Worm (Caenorhabditis elegans) whole organism, L4 larva: Measurements from ENCODE around the gene Y44A6D.7.
A peak's percentile ranks its signal among the peaks of the same experiment; 100 is the strongest.

Experiments used
- Y75B8A.6 ChIP-seq: fragments of 200-800 bp; sonication (Bioruptor generic); IDR thresholded peaks from 2 replicates; pipeline ENCODE4 v1.3.6; 2022; ENCODE audit warnings: missing genetic modification reagents, missing genetic modification characterization, missing compliant biosample characterization
- ZK337.2 ChIP-seq: fragments of 200-800 bp; sonication (Bioruptor generic); IDR thresholded peaks from 2 replicates; pipeline ENCODE4 v1.3.6; 2022; ENCODE audit warnings: missing genetic modification reagents, missing genetic modification characterization, missing compliant biosample characterization
- aha-1 ChIP-seq: fragments of 150-350 bp; peaks from one replicate; lab custom pipeline; 2014; ENCODE audit warnings: missing biosample characterization, missing genetic modification characterization
- ama-1 ChIP-seq: fragments of 150-350 bp; optimal IDR thresholded peaks from 2 replicates; lab custom pipeline; 2014; ENCODE audit warnings: inconsistent platforms, mixed read lengths
- arid-1 ChIP-seq: fragments of 200-800 bp; sonication (Bioruptor generic); conservative IDR thresholded peaks from 2 replicates; pipeline ENCODE4 v1.3.6; 2022; ENCODE audit warnings: missing genetic modification reagents, missing genetic modification characterization, missing compliant biosample characterization
- attf-4 ChIP-seq: sonication (generic microtip); optimal IDR thresholded peaks from 3 replicates; lab custom pipeline; 2017; ENCODE audit warnings: missing biosample characterization, missing genetic modification characterization
- ceh-28 ChIP-seq: fragments of 150-350 bp; optimal IDR thresholded peaks from 2 replicates; lab custom pipeline; 2014; ENCODE audit warnings: missing biosample characterization, missing genetic modification reagents, missing genetic modification characterization
- ceh-32 ChIP-seq: sonication (generic microtip); optimal IDR thresholded peaks from 2 replicates; lab custom pipeline; 2016; ENCODE audit warnings: mild to moderate bottlenecking, missing genetic modification characterization, missing compliant biosample characterization; ENCODE audit not compliant: poor library complexity
- ceh-82 ChIP-seq: sonication (generic microtip); optimal IDR thresholded peaks from 2 replicates; lab custom pipeline; 2017; ENCODE audit warnings: missing biosample characterization, missing genetic modification characterization
- daf-16 ChIP-seq, 3 experiments: sonication (generic microtip); optimal IDR thresholded peaks; 2 replicates each; lab custom pipeline; 2016 to 2017; ENCODE audit warnings: missing genetic modification characterization in 3 of 3, missing genetic modification reagents in 3 of 3, mild to moderate bottlenecking in 2 of 3, missing compliant biosample characterization in 2 of 3, missing biosample characterization in 1 of 3, moderate library complexity in 1 of 3
- daf-19 ChIP-seq: fragments of 200-800 bp; sonication (Bioruptor generic); conservative IDR thresholded peaks from 2 replicates; pipeline ENCODE4 v1.3.6; 2022; ENCODE audit warnings: missing genetic modification characterization, missing compliant biosample characterization
- daf-8 ChIP-seq: fragments of 200-800 bp; sonication (Bioruptor generic); IDR thresholded peaks from 2 replicates; pipeline ENCODE4 v1.3.6; 2022; ENCODE audit warnings: missing genetic modification characterization, missing compliant biosample characterization
- dmd-8 ChIP-seq: fragments of 200-800 bp; sonication (Bioruptor generic); IDR thresholded peaks from 2 replicates; pipeline ENCODE4 v1.3.6; 2022; ENCODE audit warnings: missing genetic modification characterization, missing compliant biosample characterization
- dmd-9 ChIP-seq: fragments of 200-800 bp; sonication (Bioruptor generic); IDR thresholded peaks from 2 replicates; pipeline ENCODE4 v1.3.6; 2022; ENCODE audit warnings: missing genetic modification reagents, missing genetic modification characterization, missing compliant biosample characterization
- duxl-1 ChIP-seq: sonication (generic microtip); optimal IDR thresholded peaks from 2 replicates; lab custom pipeline; 2016; ENCODE audit warnings: mild to moderate bottlenecking, missing genetic modification characterization, moderate library complexity, missing compliant biosample characterization; ENCODE audit not compliant: poor library complexity
- dve-1 ChIP-seq: sonication (generic microtip); optimal IDR thresholded peaks from 2 replicates; lab custom pipeline; 2017; ENCODE audit warnings: antibody characterized with exemption, mild to moderate bottlenecking, missing genetic modification characterization, missing compliant biosample characterization; ENCODE audit not compliant: insufficient read depth
- egl-27 ChIP-seq: sonication (generic microtip); optimal IDR thresholded peaks from 3 replicates; lab custom pipeline; 2017; ENCODE audit warnings: missing biosample characterization, missing genetic modification reagents, missing genetic modification characterization
- hif-1 ChIP-seq, 2 experiments: sonication (generic microtip); optimal IDR thresholded peaks; 2 replicates each; lab custom pipeline; 2016 to 2017; ENCODE audit warnings: missing compliant biosample characterization in 2 of 2, missing genetic modification characterization in 2 of 2, missing genetic modification reagents in 2 of 2, missing genotype in 2 of 2, mild to moderate bottlenecking in 1 of 2
- hlh-30 ChIP-seq: sonication (generic microtip); optimal IDR thresholded peaks from 2 replicates; lab custom pipeline; 2017; ENCODE audit warnings: antibody characterized with exemption, mild to moderate bottlenecking, missing genetic modification characterization, missing compliant biosample characterization; ENCODE audit not compliant: insufficient read depth
- hmg-1.1 ChIP-seq: fragments of 200-800 bp; sonication (Bioruptor generic); IDR thresholded peaks from 2 replicates; pipeline ENCODE4 v1.3.6; 2022; ENCODE audit warnings: missing genetic modification reagents, missing genetic modification characterization, missing compliant biosample characterization
- lin-1 ChIP-seq: fragments of 200-800 bp; sonication (Bioruptor generic); IDR thresholded peaks from 2 replicates; pipeline ENCODE4 v1.3.6; 2022; ENCODE audit warnings: missing genetic modification reagents, missing genetic modification characterization, missing compliant biosample characterization
- lin-15B ChIP-seq: fragments of 150-350 bp; sonication (generic microtip); optimal IDR thresholded peaks from 3 replicates; lab custom pipeline; 2014; ENCODE audit warnings: missing biosample characterization, missing genetic modification characterization
- lin-29 ChIP-seq: fragments of 200-800 bp; sonication (Bioruptor generic); IDR thresholded peaks from 2 replicates; pipeline ENCODE4 v1.3.6; 2022; ENCODE audit warnings: missing genetic modification reagents, missing genetic modification characterization, missing compliant biosample characterization
- lin-39 ChIP-seq: fragments of 150-350 bp; optimal IDR thresholded peaks from 2 replicates; lab custom pipeline; 2014; ENCODE audit warnings: missing biosample characterization, missing genetic modification reagents, missing genetic modification characterization
- lir-3 ChIP-seq: sonication (generic microtip); optimal IDR thresholded peaks from 2 replicates; lab custom pipeline; 2016; ENCODE audit warnings: mild to moderate bottlenecking, missing genetic modification characterization, missing compliant biosample characterization
- lsy-2 ChIP-seq, 2 experiments: fragments of 150-350 bp in 1 of 2; sonication (generic microtip) in 1 of 2; optimal IDR thresholded peaks; 2 replicates each; lab custom pipeline; 2014 to 2017; ENCODE audit warnings: missing biosample characterization in 2 of 2, missing genetic modification characterization in 2 of 2
- madf-9 ChIP-seq: fragments of 200-800 bp; sonication (Bioruptor generic); conservative IDR thresholded peaks from 2 replicates; pipeline ENCODE4 v1.3.6; 2022; ENCODE audit warnings: missing genetic modification reagents, missing genetic modification characterization, missing compliant biosample characterization
- mdt-29 ChIP-seq: fragments of 200-800 bp; sonication (Bioruptor generic); IDR thresholded peaks from 2 replicates; pipeline ENCODE4 v1.3.6; 2022; ENCODE audit warnings: missing genetic modification reagents, missing genetic modification characterization, missing compliant biosample characterization
- mep-1 ChIP-seq: fragments of 150-350 bp; sonication (generic microtip); optimal IDR thresholded peaks from 3 replicates; lab custom pipeline; 2014; ENCODE audit warnings: missing biosample characterization, missing genetic modification characterization
- nhr-10 ChIP-seq: fragments of 150-350 bp; optimal IDR thresholded peaks from 2 replicates; lab custom pipeline; 2014; ENCODE audit warnings: missing biosample characterization, missing genetic modification characterization
- nhr-111 ChIP-seq: fragments of 200-800 bp; sonication (Bioruptor generic); optimal IDR thresholded peaks from 2 replicates; lab custom pipeline; 2018; ENCODE audit warnings: mild to moderate bottlenecking, missing genetic modification characterization, missing compliant biosample characterization
- nhr-41 ChIP-seq: fragments of 200-800 bp; sonication (Bioruptor generic); IDR thresholded peaks from 2 replicates; pipeline ENCODE4 v1.3.6; 2022; ENCODE audit warnings: missing genetic modification reagents, missing genetic modification characterization, missing compliant biosample characterization
- nhr-42 ChIP-seq: fragments of 200-800 bp; sonication (Bioruptor generic); IDR thresholded peaks from 2 replicates; pipeline ENCODE4 v1.3.6; 2022; ENCODE audit warnings: missing genetic modification characterization, missing compliant biosample characterization
- nhr-48 ChIP-seq: sonication (generic microtip); optimal IDR thresholded peaks from 2 replicates; lab custom pipeline; 2016; ENCODE audit warnings: mild to moderate bottlenecking, missing genetic modification characterization, missing compliant biosample characterization
- nhr-76 ChIP-seq: fragments of 150-350 bp; optimal IDR thresholded peaks from 2 replicates; lab custom pipeline; 2014; ENCODE audit warnings: missing biosample characterization, missing genetic modification characterization
- pha-4 ChIP-seq, 2 experiments: fragments of 150-350 bp in 1 of 2; fragments of 200-800 bp in 1 of 2; sonication (Bioruptor generic) in 1 of 2; IDR thresholded peaks in 1 of 2; optimal IDR thresholded peaks in 1 of 2; 2 replicates each; pipeline versions ENCODE4 v1.3.6 to Lab custom; 2014 to 2022; ENCODE audit warnings: missing genetic modification characterization in 2 of 2, missing genetic modification reagents in 2 of 2, missing biosample characterization in 1 of 2, missing compliant biosample characterization in 1 of 2
- php-3 ChIP-seq: fragments of 200-800 bp; sonication (Bioruptor generic); IDR thresholded peaks from 2 replicates; pipeline ENCODE4 v1.3.6; 2022; ENCODE audit warnings: missing genetic modification reagents, missing genetic modification characterization, missing compliant biosample characterization
- rbr-2 ChIP-seq: sonication (generic microtip); optimal IDR thresholded peaks from 2 replicates; lab custom pipeline; 2016; ENCODE audit warnings: missing genotype, missing genetic modification characterization, missing compliant biosample characterization
- sdz-12 ChIP-seq: fragments of 200-800 bp; sonication (Bioruptor generic); optimal IDR thresholded peaks from 2 replicates; lab custom pipeline; 2018; ENCODE audit warnings: mild to moderate bottlenecking, missing genetic modification characterization, missing compliant biosample characterization
- set-16 ChIP-seq: fragments of 200-800 bp; sonication (Bioruptor generic); IDR thresholded peaks from 2 replicates; pipeline ENCODE4 v1.3.6; 2022; ENCODE audit warnings: missing genetic modification reagents, missing genetic modification characterization, missing compliant biosample characterization
- snpc-4 ChIP-seq: fragments of 150-350 bp; optimal IDR thresholded peaks from 2 replicates; lab custom pipeline; 2014; ENCODE audit warnings: missing biosample characterization, missing genetic modification characterization
- spr-3 ChIP-seq: fragments of 200-800 bp; sonication (Bioruptor generic); optimal IDR thresholded peaks from 2 replicates; lab custom pipeline; 2018; ENCODE audit warnings: mild to moderate bottlenecking, missing genetic modification characterization, missing compliant biosample characterization
- tag-97 ChIP-seq: fragments of 200-800 bp; sonication (Bioruptor generic); IDR thresholded peaks from 2 replicates; pipeline ENCODE4 v1.3.6; 2022; ENCODE audit warnings: missing genetic modification characterization, missing compliant biosample characterization
- tra-1 ChIP-seq: fragments of 200-800 bp; sonication (Bioruptor generic); IDR thresholded peaks from 2 replicates; pipeline ENCODE4 v1.3.6; 2022; ENCODE audit warnings: missing genetic modification reagents, missing genetic modification characterization, missing compliant biosample characterization
- unc-39 ChIP-seq: sonication (generic microtip); optimal IDR thresholded peaks from 2 replicates; lab custom pipeline; 2017; ENCODE audit warnings: missing biosample characterization, missing genetic modification characterization
- vab-7 ChIP-seq: fragments of 200-800 bp; sonication (Bioruptor generic); IDR thresholded peaks from 2 replicates; pipeline ENCODE4 v1.3.6; 2022; ENCODE audit warnings: missing genetic modification reagents, missing genetic modification characterization, missing compliant biosample characterization
- zfp-2 ChIP-seq: sonication (generic microtip); optimal IDR thresholded peaks from 2 replicates; lab custom pipeline; 2016; ENCODE audit warnings: mild to moderate bottlenecking, missing genetic modification characterization, missing compliant biosample characterization
- ztf-11 ChIP-seq: fragments of 150-350 bp; optimal IDR thresholded peaks from 2 replicates; lab custom pipeline; 2014; ENCODE audit warnings: missing biosample characterization, missing genetic modification characterization
- ztf-7 ChIP-seq: fragments of 150-350 bp; optimal IDR thresholded peaks from 2 replicates; lab custom pipeline; 2014; ENCODE audit warnings: missing biosample characterization, missing genetic modification characterization

Y44A6D.7 gene

ce11 chrV:20785050-20785847 is 29.3 kb upstream of the Y44A6D.7 start:
- TF ChIP-seq nhr-48 (tag; lab: Kevin White, UChicago): no peak
- peak; percentile 12; the same call in 1 of the 2 replicates for TF ChIP-seq pha-4 (GFP tag; IDR thresholded peaks at IDR 0.05; lab: Robert Waterston, UW)
- TF ChIP-seq pha-4 (tag; optimal IDR thresholded peaks at IDR 0.05; lab: Kevin White, UChicago): no peak
- TF ChIP-seq set-16: no peak
- peak; percentile 25 for TF ChIP-seq dve-1 (tag; lab: Kevin White, UChicago)
- peak; percentile 14; the same call in 1 of the 2 replicates for TF ChIP-seq nhr-42
- no peak for TF ChIP-seq ceh-28
- no peak for TF ChIP-seq nhr-41 (GFP tag; lab: Robert Waterston, UW)
- TF ChIP-seq hlh-30 (tag; lab: Kevin White, UChicago): peak; percentile 10
- TF ChIP-seq dmd-9 (GFP tag; lab: Robert Waterston, UW): no peak
- no peak for TF ChIP-seq vab-7 (GFP tag; lab: Robert Waterston, UW)
- no peak for TF ChIP-seq tra-1 (GFP tag; lab: Robert Waterston, UW)
- no peak for TF ChIP-seq hmg-1.1 (GFP tag; lab: Robert Waterston, UW)
- TF ChIP-seq mdt-29 (GFP tag; lab: Robert Waterston, UW): 0 out of 2 replicates have a peak, but pooled peaks have one; percentile 8
- TF ChIP-seq nhr-111 (GFP tag; lab: Kevin White, UChicago): no peak
- TF ChIP-seq php-3 (GFP tag; lab: Robert Waterston, UW): no peak
- TF ChIP-seq arid-1 (GFP tag; lab: Robert Waterston, UW): no peak
- no peak for TF ChIP-seq lsy-2 (tag; optimal IDR thresholded peaks at IDR 0.05; lab: Kevin White, UChicago)
- no peak for TF ChIP-seq lir-3
- TF ChIP-seq lin-39: no peak
- TF ChIP-seq spr-3 (GFP tag; lab: Kevin White, UChicago): no peak
- no peak for TF ChIP-seq madf-9 (GFP tag; lab: Robert Waterston, UW)
- peak; percentile 63 for TF ChIP-seq mep-1 (tag; lab: Kevin White, UChicago)
- no peak for TF ChIP-seq daf-19 (GFP tag; lab: Robert Waterston, UW)
- no peak for TF ChIP-seq daf-16 (GFP tag; optimal IDR thresholded peaks at IDR 0.05; lab: Kevin White, UChicago)
- TF ChIP-seq daf-16 (tag; optimal IDR thresholded peaks at IDR 0.05; lab: Kevin White, UChicago): peak; percentile 7
- TF ChIP-seq hif-1 (tag; optimal IDR thresholded peaks at IDR 0.05; lab: Kevin White, UChicago): peak; percentile 30 to 52
- no peak for TF ChIP-seq ztf-11 (tag; lab: Kevin White, UChicago)
- TF ChIP-seq sdz-12 (GFP tag; lab: Kevin White, UChicago): no peak
- no peak for TF ChIP-seq ceh-82 (tag; lab: Kevin White, UChicago)
- TF ChIP-seq aha-1 (tag; lab: Kevin White, UChicago): peak; percentile 64
- no peak for TF ChIP-seq zfp-2 (tag; lab: Kevin White, UChicago)
- TF ChIP-seq ZK337.2 (GFP tag; lab: Robert Waterston, UW): no peak
- TF ChIP-seq nhr-76 (tag; lab: Kevin White, UChicago): no peak
- TF ChIP-seq ceh-32 (tag; lab: Kevin White, UChicago): no peak
- no peak for TF ChIP-seq rbr-2 (tag; lab: Kevin White, UChicago)
- TF ChIP-seq tag-97 (GFP tag; lab: Robert Waterston, UW): no peak
- TF ChIP-seq lin-29 (GFP tag; lab: Robert Waterston, UW): no peak
- TF ChIP-seq Y75B8A.6 (GFP tag; lab: Robert Waterston, UW): no peak
- no peak for TF ChIP-seq unc-39 (tag; lab: Kevin White, UChicago)
- TF ChIP-seq snpc-4 (tag; lab: Kevin White, UChicago): no peak
- TF ChIP-seq ztf-7 (tag; lab: Kevin White, UChicago): no peak
- TF ChIP-seq lin-1 (GFP tag; lab: Robert Waterston, UW): no peak
- TF ChIP-seq egl-27 (tag; lab: Kevin White, UChicago): no peak
- peak; percentile 84 for TF ChIP-seq ama-1 (lab: Kevin White, UChicago)
- TF ChIP-seq lin-15B (tag; lab: Kevin White, UChicago): no peak
- TF ChIP-seq dmd-8 (GFP tag; lab: Robert Waterston, UW): no peak
- no peak for TF ChIP-seq daf-8 (GFP tag; lab: Robert Waterston, UW)
- TF ChIP-seq attf-4 (tag; lab: Kevin White, UChicago): no peak
- TF ChIP-seq duxl-1 (tag; lab: Kevin White, UChicago): no peak
- no peak for TF ChIP-seq nhr-10 (tag; lab: Kevin White, UChicago)
